Worm (Caenorhabditis elegans) whole organism, mixed stage, embryonic: ENCODE results near the gene C15H11.13.

Source experiments
- mep-1 ChIP-seq: fragments of 150-350 bp; optimal IDR thresholded peaks from 2 replicates; lab custom pipeline; 2017; ENCODE audit warnings: missing biosample characterization, missing genetic modification reagents, missing genetic modification characterization, inconsistent platforms
- nhr-12 ChIP-seq: fragments of 150-350 bp; optimal IDR thresholded peaks from 2 replicates; lab custom pipeline; 2014; ENCODE audit warnings: missing biosample characterization, missing genetic modification characterization

DNA sequence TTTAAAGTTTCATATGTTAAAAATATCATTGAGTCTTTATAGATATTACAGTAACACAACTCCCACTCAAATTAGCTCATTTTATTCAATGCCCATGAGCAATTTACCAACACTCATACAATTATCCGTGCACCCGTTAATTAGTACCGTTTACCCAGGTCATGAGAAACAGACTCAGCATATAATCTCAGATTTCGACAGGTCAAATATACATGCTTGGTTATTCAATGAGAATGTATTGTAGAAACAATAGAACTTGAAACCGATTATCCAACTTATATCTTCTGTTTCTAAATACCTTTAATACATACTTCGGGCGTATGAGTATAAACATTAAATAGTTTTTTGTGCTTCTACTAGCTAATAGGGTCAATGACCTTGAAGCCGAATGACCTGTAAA lies 41.4 kb downstream of the C15H11.13 start:
- TF ChIP-seq mep-1, result no peak
- no peak for TF ChIP-seq nhr-12 (tag; lab: Kevin White, UChicago)
